Fruit fly (Drosophila melanogaster) whole organism, embryonic: Measurements from ENCODE around the gene CG12643.

Experiments
- Aef1 ChIP-seq: fragments of 200-800 bp; sonication (Bioruptor generic); IDR thresholded peaks from 3 replicates; pipeline ENCODE4 v1.3.6; 2022; ENCODE audit warnings: missing biosample characterization, missing genetic modification characterization
- B-H2 ChIP-seq: fragments of 200-800 bp; sonication (Bioruptor generic); optimal IDR thresholded peaks from 2 replicates; lab custom pipeline; 2018; ENCODE audit warnings: missing biosample characterization, mild to moderate bottlenecking, missing genetic modification characterization
- CG10979 ChIP-seq: fragments of 200-800 bp; sonication (Bioruptor generic); optimal IDR thresholded peaks from 2 replicates; lab custom pipeline; 2018; ENCODE audit warnings: missing biosample characterization, mild to moderate bottlenecking, missing genetic modification characterization, moderate library complexity
- CG11093 ChIP-seq: fragments of 200-800 bp; sonication (Bioruptor generic); IDR thresholded peaks from 3 replicates; pipeline ENCODE4 v1.3.6; 2022; ENCODE audit warnings: missing biosample characterization, missing genetic modification characterization
- CG13624 ChIP-seq: fragments of 200-800 bp; sonication (Bioruptor generic); optimal IDR thresholded peaks from 2 replicates; lab custom pipeline; 2016; ENCODE audit warnings: missing biosample characterization, missing genetic modification characterization
- CG14050 ChIP-seq: fragments of 200-800 bp; sonication (Bioruptor generic); IDR thresholded peaks from 3 replicates; pipeline ENCODE4 v1.3.6; 2022; ENCODE audit warnings: missing biosample characterization, missing genetic modification characterization
- CG15269 ChIP-seq: fragments of 200-800 bp; sonication (Bioruptor generic); optimal IDR thresholded peaks from 2 replicates; lab custom pipeline; 2018; ENCODE audit warnings: missing biosample characterization, mild to moderate bottlenecking, missing genetic modification characterization, moderate library complexity
- CG15601 ChIP-seq: fragments of 200-800 bp; sonication (Bioruptor generic); optimal IDR thresholded peaks from 3 replicates; lab custom pipeline; 2019; ENCODE audit warnings: missing biosample characterization, mild to moderate bottlenecking, missing genetic modification characterization, moderate library complexity
- CG1792 ChIP-seq: fragments of 200-800 bp; sonication (Bioruptor generic); optimal IDR thresholded peaks from 2 replicates; lab custom pipeline; 2016; ENCODE audit warnings: missing biosample characterization, missing genetic modification characterization
- CG2202 ChIP-seq: fragments of 200-800 bp; sonication (Bioruptor generic); optimal IDR thresholded peaks from 2 replicates; lab custom pipeline; 2018; ENCODE audit warnings: missing biosample characterization, mild to moderate bottlenecking, missing genetic modification characterization
- CG2712 ChIP-seq: fragments of 200-800 bp; optimal IDR thresholded peaks from 3 replicates; lab custom pipeline; 2019; ENCODE audit warnings: missing biosample characterization, mild to moderate bottlenecking, missing genetic modification characterization, moderate library complexity
- CG33557 ChIP-seq: fragments of 200-800 bp; sonication (Bioruptor generic); optimal IDR thresholded peaks from 2 replicates; lab custom pipeline; 2019; ENCODE audit warnings: missing biosample characterization, mild to moderate bottlenecking, missing genetic modification characterization, moderate library complexity
- CG4707 ChIP-seq: fragments of 200-800 bp; sonication (Bioruptor generic); optimal IDR thresholded peaks from 2 replicates; lab custom pipeline; 2018; ENCODE audit warnings: missing biosample characterization, mild to moderate bottlenecking, missing genetic modification characterization, moderate library complexity
- CG4820 ChIP-seq: fragments of 200-800 bp; sonication (Bioruptor generic); optimal IDR thresholded peaks from 3 replicates; lab custom pipeline; 2016; ENCODE audit warnings: missing biosample characterization, missing genetic modification characterization
- CG6175 ChIP-seq: fragments of 200-800 bp; sonication (Bioruptor generic); IDR thresholded peaks from 3 replicates; pipeline ENCODE4 v1.3.6; 2022; ENCODE audit warnings: missing biosample characterization, missing genetic modification characterization
- CG6683 ChIP-seq: fragments of 200-800 bp; sonication (Bioruptor generic); optimal IDR thresholded peaks from 2 replicates; lab custom pipeline; 2017; ENCODE audit warnings: missing biosample characterization, mild to moderate bottlenecking, missing genetic modification characterization, missing genetic modification reagents
- CG9609 ChIP-seq: fragments of 200-800 bp; sonication (Bioruptor generic); optimal IDR thresholded peaks from 3 replicates; lab custom pipeline; 2016; ENCODE audit warnings: missing biosample characterization, missing genetic modification characterization
- D19A ChIP-seq: fragments of 200-800 bp; optimal IDR thresholded peaks from 3 replicates; lab custom pipeline; 2019; ENCODE audit warnings: missing biosample characterization, mild to moderate bottlenecking, missing genetic modification characterization, moderate library complexity
- Fer1 ChIP-seq: fragments of 200-800 bp; sonication (Bioruptor generic); optimal IDR thresholded peaks from 2 replicates; lab custom pipeline; 2017; ENCODE audit warnings: missing biosample characterization, mild to moderate bottlenecking, missing genetic modification characterization
- Hr3 ChIP-seq: fragments of 200-800 bp; sonication (Bioruptor generic); optimal IDR thresholded peaks from 3 replicates; lab custom pipeline; 2016; ENCODE audit warnings: missing biosample characterization, missing genetic modification characterization
- Myb ChIP-seq: fragments of 200-800 bp; sonication (Bioruptor generic); optimal IDR thresholded peaks from 2 replicates; lab custom pipeline; 2016; ENCODE audit warnings: missing biosample characterization, missing genetic modification characterization
- Sox102F ChIP-seq: fragments of 200-800 bp; sonication (Bioruptor generic); optimal IDR thresholded peaks from 2 replicates; lab custom pipeline; 2018; ENCODE audit warnings: missing biosample characterization, mild to moderate bottlenecking, missing genetic modification characterization, moderate library complexity
- Ssrp ChIP-seq: fragments of 200-800 bp; sonication (Bioruptor generic); optimal IDR thresholded peaks from 2 replicates; lab custom pipeline; 2018; ENCODE audit warnings: missing biosample characterization, mild to moderate bottlenecking, missing genetic modification characterization, moderate library complexity
- Trl ChIP-seq, 3 experiments: fragments of >200 bp in 2 of 3; fragments of 200-800 bp in 1 of 3; sonication (Bioruptor generic) in 1 of 3; optimal IDR thresholded peaks; 2 replicates in 1 of 3; 3 replicates in 2 of 3; lab custom pipeline; 2016 to 2017; ENCODE audit warnings: missing biosample characterization in 1 of 3, missing genetic modification characterization in 1 of 3
- cad ChIP-seq: fragments of >200 bp; optimal IDR thresholded peaks from 2 replicates; lab custom pipeline; 2017; ENCODE audit warnings: missing biosample characterization, missing genetic modification characterization
- caup ChIP-seq: fragments of 200-800 bp; sonication (Bioruptor generic); optimal IDR thresholded peaks from 3 replicates; lab custom pipeline; 2017; ENCODE audit warnings: missing biosample characterization, mild to moderate bottlenecking, missing genetic modification characterization, moderate library complexity; ENCODE audit not compliant: severe bottlenecking
- ci ChIP-seq: fragments of 200-800 bp; sonication (Bioruptor generic); IDR thresholded peaks from 3 replicates; pipeline ENCODE4 v1.3.6; 2022; ENCODE audit warnings: missing biosample characterization, missing genetic modification characterization
- croc ChIP-seq: fragments of 200-800 bp; sonication (Bioruptor generic); conservative IDR thresholded peaks from 3 replicates; pipeline ENCODE4 v1.3.6; 2022; ENCODE audit warnings: missing biosample characterization, missing genetic modification characterization
- crp ChIP-seq, 2 experiments: fragments of 200-800 bp; sonication (Bioruptor generic); optimal IDR thresholded peaks; 2 replicates in 1 of 2; 3 replicates in 1 of 2; lab custom pipeline; 2017; ENCODE audit warnings: missing biosample characterization in 2 of 2, missing genetic modification characterization in 2 of 2, mild to moderate bottlenecking in 1 of 2, moderate library complexity in 1 of 2
- disco-r ChIP-seq: fragments of 200-800 bp; sonication (Bioruptor generic); optimal IDR thresholded peaks from 2 replicates; lab custom pipeline; 2016; ENCODE audit warnings: missing biosample characterization, missing genetic modification characterization
- ewg ChIP-seq: fragments of 200-800 bp; sonication (Bioruptor generic); optimal IDR thresholded peaks from 3 replicates; lab custom pipeline; 2017; ENCODE audit warnings: mild to moderate bottlenecking, missing biosample characterization, missing genetic modification reagents, missing genetic modification characterization
- jumu ChIP-seq: fragments of 200-800 bp; sonication (Bioruptor generic); optimal IDR thresholded peaks from 3 replicates; lab custom pipeline; 2016; ENCODE audit warnings: missing biosample characterization, missing genetic modification characterization
- knrl ChIP-seq: fragments of 200-800 bp; sonication (Bioruptor generic); IDR thresholded peaks from 3 replicates; pipeline ENCODE4 v1.3.6; 2022; ENCODE audit warnings: missing biosample characterization, missing genetic modification characterization; ENCODE audit not compliant: partially characterized antibody
- luna ChIP-seq: fragments of 200-800 bp; sonication (Bioruptor generic); optimal IDR thresholded peaks from 2 replicates; lab custom pipeline; 2016; ENCODE audit warnings: missing biosample characterization, missing genetic modification characterization
- nom ChIP-seq: fragments of 200-800 bp; sonication (Bioruptor generic); optimal IDR thresholded peaks from 2 replicates; lab custom pipeline; 2017; ENCODE audit warnings: missing biosample characterization, missing genetic modification characterization, mild to moderate bottlenecking, moderate library complexity, missing genetic modification reagents
- pan ChIP-seq, 4 experiments: fragments of >200 bp in 3 of 4; fragments of 200-800 bp in 1 of 4; sonication (Bioruptor generic) in 1 of 4; optimal IDR thresholded peaks in 3 of 4; IDR thresholded peaks in 1 of 4; 2 replicates each; pipeline versions ENCODE4 v1.3.6 to Lab custom; 2017 to 2022; ENCODE audit warnings: missing biosample characterization in 2 of 4, missing genetic modification characterization in 2 of 4, mixed read lengths in 1 of 4
- peb ChIP-seq: fragments of 200-800 bp; sonication (Bioruptor generic); IDR thresholded peaks from 2 replicates; pipeline ENCODE4 v1.3.6; 2022; ENCODE audit warnings: missing biosample characterization, missing genetic modification characterization
- prd ChIP-seq, 3 experiments: fragments of >200 bp in 2 of 3; fragments of 200-800 bp in 1 of 3; sonication (Bioruptor generic) in 1 of 3; optimal IDR thresholded peaks in 2 of 3; IDR thresholded peaks in 1 of 3; 2 replicates in 2 of 3; 3 replicates in 1 of 3; pipeline versions ENCODE4 v1.3.6 to Lab custom; 2017 to 2022; ENCODE audit warnings: missing biosample characterization in 1 of 3, missing genetic modification characterization in 1 of 3
- repo ChIP-seq: fragments of 200-800 bp; sonication (Bioruptor generic); optimal IDR thresholded peaks from 2 replicates; lab custom pipeline; 2016; ENCODE audit warnings: missing biosample characterization, missing genetic modification characterization
- ro ChIP-seq: fragments of 200-800 bp; sonication (Bioruptor generic); IDR thresholded peaks from 2 replicates; pipeline ENCODE4 v1.3.6; 2022; ENCODE audit warnings: missing biosample characterization, missing genetic modification characterization
- schlank ChIP-seq: fragments of 200-800 bp; sonication (Bioruptor generic); optimal IDR thresholded peaks from 2 replicates; lab custom pipeline; 2018; ENCODE audit warnings: missing biosample characterization, mild to moderate bottlenecking, missing genetic modification characterization
- sim ChIP-seq: fragments of 200-800 bp; sonication (Bioruptor generic); IDR thresholded peaks from 2 replicates; pipeline ENCODE4 v1.3.6; 2022; ENCODE audit warnings: missing biosample characterization, missing genetic modification characterization
- sisA ChIP-seq: fragments of 200-800 bp; sonication (Bioruptor generic); IDR thresholded peaks from 2 replicates; pipeline ENCODE4 v1.3.6; 2022; ENCODE audit warnings: missing biosample characterization, missing genetic modification characterization
- sna ChIP-seq: fragments of 200-800 bp; sonication (Bioruptor generic); IDR thresholded peaks from 2 replicates; pipeline ENCODE4 v1.3.6; 2022; ENCODE audit warnings: missing biosample characterization, missing genetic modification characterization; ENCODE audit not compliant: partially characterized antibody
- tio ChIP-seq: fragments of 200-800 bp; sonication (Bioruptor generic); optimal IDR thresholded peaks from 2 replicates; lab custom pipeline; 2017; ENCODE audit warnings: missing biosample characterization, missing genetic modification characterization, inconsistent platforms
- unc-4 ChIP-seq: fragments of 200-800 bp; sonication (Bioruptor generic); IDR thresholded peaks from 2 replicates; pipeline ENCODE4 v1.3.6; 2022; ENCODE audit warnings: missing biosample characterization, missing genetic modification characterization; ENCODE audit not compliant: partially characterized antibody

Gene CG12643

DNA sequence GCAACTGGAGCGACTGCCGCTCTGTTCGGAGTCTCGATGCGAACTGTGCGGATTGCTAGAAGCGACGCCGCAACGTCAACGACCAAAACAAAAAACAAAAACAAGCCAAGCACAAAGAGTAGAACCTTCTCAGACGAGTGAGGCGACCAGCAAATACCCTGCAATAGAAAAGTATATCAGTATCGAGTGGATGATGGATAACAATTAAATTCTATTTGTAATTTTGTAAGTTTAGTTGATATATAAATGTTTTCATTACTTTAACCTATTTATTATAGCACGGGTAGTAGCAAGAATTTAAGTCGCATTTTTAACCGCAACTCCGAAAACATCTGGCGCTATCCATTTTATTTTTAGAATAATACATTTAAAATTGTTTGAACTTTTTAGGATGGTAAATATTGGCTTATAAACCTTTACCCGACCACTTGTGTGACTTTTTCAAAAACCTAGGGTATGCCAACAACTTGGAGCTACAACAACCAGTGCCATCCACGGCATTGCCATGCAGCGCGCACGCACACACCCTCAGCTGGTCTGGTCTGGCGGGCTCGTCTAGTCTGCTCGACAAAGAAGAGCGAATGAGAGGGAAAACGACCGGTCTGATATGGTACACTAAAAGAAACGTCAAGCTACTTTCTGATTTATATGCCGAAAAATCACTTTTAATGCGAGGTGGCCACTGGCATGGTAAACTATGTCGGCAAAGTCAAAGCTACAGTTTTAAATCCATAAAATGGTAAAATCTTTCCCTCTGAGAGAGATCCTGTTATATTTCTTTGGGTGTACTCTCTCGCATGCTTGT, at the start of gene CG12643 (continued):
- TF ChIP-seq nom (GFP tag; lab: Kevin White, UChicago) (peak; percentile 52), Trl (optimal IDR thresholded peaks at IDR 0.05; lab: Kevin White, UChicago) (peak; percentile 16 to 40), Trl (GFP tag; optimal IDR thresholded peaks at IDR 0.05; lab: Kevin White, UChicago) (peak; percentile 89), CG1792 (GFP tag; lab: Kevin White, UChicago) (peak; percentile 90), unc-4 (GFP tag; lab: Robert Waterston, UW) (no peak), Hr3 (peak; percentile 82), luna (GFP tag; lab: Kevin White, UChicago) (peak; percentile 72), tio (peak; percentile 83), CG14050 (GFP tag; lab: Robert Waterston, UW) (peak; percentile 89), CG6683 (GFP tag; lab: Kevin White, UChicago) (peak; percentile 61), peb (GFP tag; lab: Robert Waterston, UW) (peak; percentile 79), CG6175 (GFP tag; lab: Robert Waterston, UW) (peak; percentile 66; the same call in 1 of the 3 replicates), CG4707 (GFP tag; lab: Kevin White, UChicago) (peak; percentile 53), D19A (tag; lab: Kevin White, UChicago) (peak; percentile 95), prd (optimal IDR thresholded peaks at IDR 0.05; lab: Kevin White, UChicago) (no peak), prd (GFP tag; IDR thresholded peaks at IDR 0.05; lab: Robert Waterston, UW) (peak; percentile 94), B-H2 (GFP tag; lab: Kevin White, UChicago) (peak; percentile 70), Aef1 (GFP tag; lab: Robert Waterston, UW) (peak; percentile 91), croc (peak; percentile 84), ci (GFP tag; lab: Robert Waterston, UW) (peak; percentile 98), Ssrp (tag; lab: Kevin White, UChicago) (peak; percentile 78), schlank (peak; percentile 35), jumu (GFP tag; lab: Kevin White, UChicago) (peak; percentile 92), CG2202 (tag; lab: Kevin White, UChicago) (peak; percentile 52), ro (GFP tag; lab: Robert Waterston, UW) (peak; percentile 75), CG10979 (tag; lab: Kevin White, UChicago) (peak; percentile 84), CG2712 (peak; percentile 75), sim (GFP tag; lab: Robert Waterston, UW) (peak; percentile 74; the same call in 1 of the 2 replicates), crp (GFP tag; optimal IDR thresholded peaks at IDR 0.05; lab: Kevin White, UChicago) (peak in 1 of 2 experiments; percentile 53), CG15269 (tag; lab: Kevin White, UChicago) (peak; percentile 76), sisA (GFP tag; lab: Robert Waterston, UW) (peak; percentile 94), CG11093 (GFP tag; lab: Robert Waterston, UW) (peak; percentile 88), Fer1 (GFP tag; lab: Kevin White, UChicago) (peak; percentile 85), sna (GFP tag; lab: Robert Waterston, UW) (no peak), CG15601 (peak; percentile 72), cad (GFP tag; lab: Kevin White, UChicago) (no peak), CG13624 (GFP tag; lab: Kevin White, UChicago) (peak; percentile 90), Myb (GFP tag; lab: Kevin White, UChicago) (peak; percentile 83), ewg (peak; percentile 88), CG33557 (GFP tag; lab: Kevin White, UChicago) (peak; percentile 72), knrl (GFP tag; lab: Robert Waterston, UW) (no peak), pan (optimal IDR thresholded peaks at IDR 0.05; lab: Kevin White, UChicago) (peak in 1 of 2 experiments; percentile 26), pan (GFP tag; optimal IDR thresholded peaks at IDR 0.05 in 1 of 2, IDR thresholded peaks at IDR 0.05 in 1 of 2) (peak; percentile 51 to 93), CG9609 (GFP tag; lab: Kevin White, UChicago) (peak; percentile 96), disco-r (GFP tag; lab: Kevin White, UChicago) (peak; percentile 91), caup (GFP tag; lab: Kevin White, UChicago) (peak; percentile 80), repo (GFP tag; lab: Kevin White, UChicago) (peak; percentile 91), Sox102F (GFP tag; lab: Kevin White, UChicago) (peak; percentile 95), CG4820 (GFP tag; lab: Kevin White, UChicago) (peak; percentile 90)
